Fruit fly (Drosophila melanogaster): ENCODE results near the gene Dab.

The Dab gene

DNA sequence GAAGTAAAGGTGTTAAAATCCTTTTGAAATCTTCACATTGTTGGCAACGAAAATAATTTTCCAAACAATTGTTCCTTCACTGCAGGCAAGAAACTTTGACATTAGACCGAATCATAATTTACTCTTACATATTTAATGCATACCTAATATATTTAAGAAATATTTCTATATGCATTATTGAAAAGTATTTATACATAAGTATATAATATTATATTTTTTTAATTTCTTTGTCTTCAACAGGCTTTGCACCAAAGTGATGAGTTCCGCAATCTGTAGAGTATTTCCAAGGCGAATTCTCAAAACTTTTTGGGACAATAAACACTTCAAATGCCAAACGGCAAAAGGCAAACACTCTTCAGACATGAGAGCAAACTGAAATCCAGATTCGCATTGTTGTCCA is 14.9 kb upstream of the Dab start (continued):
- no peak for TF ChIP-seq h (optimal IDR thresholded peaks at IDR 0.05)
- no peak for TF ChIP-seq CG2120 (GFP tag; optimal IDR thresholded peaks at IDR 0.05)
- TF ChIP-seq CG10654 (GFP tag; optimal IDR thresholded peaks at IDR 0.05) = no peak
- TF ChIP-seq D19B (GFP tag; optimal IDR thresholded peaks at IDR 0.05) = no peak
- TF ChIP-seq sd (tag; optimal IDR thresholded peaks at IDR 0.05) = no peak
- TF ChIP-seq vnd (GFP tag; IDR thresholded peaks at IDR 0.05; ENCODE audit: partially characterized antibody) = no peak
- peak; percentile 14 for TF ChIP-seq CG9727 (GFP tag; optimal IDR thresholded peaks at IDR 0.05)
- no peak for TF ChIP-seq slp2 (GFP tag; optimal IDR thresholded peaks at IDR 0.05)
- TF ChIP-seq HmgZ (tag; optimal IDR thresholded peaks at IDR 0.05) = no peak
- TF ChIP-seq al (GFP tag; IDR thresholded peaks at IDR 0.05) = no peak
- no peak for TF ChIP-seq sqz (GFP tag; optimal IDR thresholded peaks at IDR 0.05)
- TF ChIP-seq kni (GFP tag; optimal IDR thresholded peaks at IDR 0.05) = no peak
- peak; percentile 48 for TF ChIP-seq Ssrp (tag; optimal IDR thresholded peaks at IDR 0.05)
- no peak for TF ChIP-seq yki (optimal IDR thresholded peaks at IDR 0.05)
- TF ChIP-seq Asciz (GFP tag; optimal IDR thresholded peaks at IDR 0.05) = peak; percentile 1
- TF ChIP-seq gfzf (GFP tag; optimal IDR thresholded peaks at IDR 0.05) = no peak
- TF ChIP-seq CG1602 (GFP tag; optimal IDR thresholded peaks at IDR 0.05) = no peak
- no peak for TF ChIP-seq sna (GFP tag; IDR thresholded peaks at IDR 0.05; ENCODE audit: partially characterized antibody)
- no peak for TF ChIP-seq Hsf (GFP tag; optimal IDR thresholded peaks at IDR 0.05)
- TF ChIP-seq CG33557 (GFP tag; optimal IDR thresholded peaks at IDR 0.05) = no peak
- TF ChIP-seq gce (GFP tag; IDR thresholded peaks at IDR 0.05) = no peak
- TF ChIP-seq Ada2b (GFP tag; IDR thresholded peaks at IDR 0.05) = peak; percentile 32; the same call in 1 of the 2 replicates
- TF ChIP-seq crc (GFP tag; optimal IDR thresholded peaks at IDR 0.05) = no peak
- no peak for TF ChIP-seq CG4404 (GFP tag; IDR thresholded peaks at IDR 0.05)
- TF ChIP-seq bab2 (GFP tag; optimal IDR thresholded peaks at IDR 0.05) = no peak
- no peak for TF ChIP-seq Taf1 (GFP tag; IDR thresholded peaks at IDR 0.05)
- peak; percentile 44 for TF ChIP-seq CG32772 (GFP tag; IDR thresholded peaks at IDR 0.05)
- TF ChIP-seq ab (GFP tag; optimal IDR thresholded peaks at IDR 0.05) = no peak
- TF ChIP-seq cwo (GFP tag; optimal IDR thresholded peaks at IDR 0.05) = no peak
- no peak for TF ChIP-seq zfh2 (GFP tag; optimal IDR thresholded peaks at IDR 0.05)
- no peak for TF ChIP-seq mirr (GFP tag; optimal IDR thresholded peaks at IDR 0.05)
- no peak for TF ChIP-seq CG4820 (GFP tag; optimal IDR thresholded peaks at IDR 0.05)
- no peak for TF ChIP-seq ken (GFP tag; IDR thresholded peaks at IDR 0.05)
- no peak for TF ChIP-seq CG1647 (GFP tag; optimal IDR thresholded peaks at IDR 0.05)
- TF ChIP-seq sim (GFP tag; IDR thresholded peaks at IDR 0.05) = no peak
- TF ChIP-seq CG18764 (GFP tag; optimal IDR thresholded peaks at IDR 0.05) = peak; percentile 20
- TF ChIP-seq B-H2 (GFP tag; optimal IDR thresholded peaks at IDR 0.05) = no peak
- TF ChIP-seq mld (GFP tag; IDR thresholded peaks at IDR 0.05; ENCODE audit: partially characterized antibody) = no peak
- TF ChIP-seq abd-A (tag; optimal IDR thresholded peaks at IDR 0.05) = no peak
- TF ChIP-seq Blimp-1 (GFP tag; optimal IDR thresholded peaks at IDR 0.05) = peak; percentile 61
- TF ChIP-seq klu (GFP tag; IDR thresholded peaks at IDR 0.05) = no peak
- TF ChIP-seq pros (GFP tag; optimal IDR thresholded peaks at IDR 0.05) = no peak
- no peak for TF ChIP-seq amos (GFP tag; IDR thresholded peaks at IDR 0.05; ENCODE audit: partially characterized antibody)
- no peak for TF ChIP-seq pnt (GFP tag; optimal IDR thresholded peaks at IDR 0.05)
- TF ChIP-seq ci (GFP tag; IDR thresholded peaks at IDR 0.05) = peak; percentile 40; the same call in 1 of the 3 replicates
- TF ChIP-seq CG12155 (GFP tag; optimal IDR thresholded peaks at IDR 0.05) = no peak
- TF ChIP-seq trem (tag; optimal IDR thresholded peaks at IDR 0.05) = peak; percentile 6
- no peak for TF ChIP-seq Atf3 (GFP tag; optimal IDR thresholded peaks at IDR 0.05)
- TF ChIP-seq CG2129 (GFP tag; IDR thresholded peaks at IDR 0.05; ENCODE audit: partially characterized antibody) = no peak
- no peak for TF ChIP-seq CG11560 (tag; IDR thresholded peaks at IDR 0.05)
- no peak for TF ChIP-seq inv (GFP tag; IDR thresholded peaks at IDR 0.05; ENCODE audit: partially characterized antibody)
- TF ChIP-seq CG6689 (GFP tag; IDR thresholded peaks at IDR 0.05) = peak; percentile 33; the same call in 1 of the 2 replicates
